Fruit fly (Drosophila melanogaster): Measurements from ENCODE around the gene CG17625.

- no peak for TF ChIP-seq EcR (GFP tag; optimal IDR thresholded peaks at IDR 0.05)
- no peak for TF ChIP-seq D1 (tag; optimal IDR thresholded peaks at IDR 0.05)
- no peak for TF ChIP-seq CG17806 (tag; optimal IDR thresholded peaks at IDR 0.05)
- TF ChIP-seq CG15710 (tag; optimal IDR thresholded peaks at IDR 0.05) = no peak
- TF ChIP-seq CG9948 (tag; optimal IDR thresholded peaks at IDR 0.05) = no peak
- no peak for TF ChIP-seq Pif1A (GFP tag; optimal IDR thresholded peaks at IDR 0.05)
- no peak for TF ChIP-seq CG14655 (GFP tag; optimal IDR thresholded peaks at IDR 0.05)
- TF ChIP-seq CG4496 (GFP tag; IDR thresholded peaks at IDR 0.05) = no peak
- no peak for TF ChIP-seq CG12605 (GFP tag; IDR thresholded peaks at IDR 0.05)
Observed at dm6 chr3R:22726771-22727455, 40.3 kb downstream of the CG17625 start, which contains the start of gene CG45049.
